Fruit fly (Drosophila melanogaster): ENCODE data around the gene Mtp.

The Mtp gene

DNA sequence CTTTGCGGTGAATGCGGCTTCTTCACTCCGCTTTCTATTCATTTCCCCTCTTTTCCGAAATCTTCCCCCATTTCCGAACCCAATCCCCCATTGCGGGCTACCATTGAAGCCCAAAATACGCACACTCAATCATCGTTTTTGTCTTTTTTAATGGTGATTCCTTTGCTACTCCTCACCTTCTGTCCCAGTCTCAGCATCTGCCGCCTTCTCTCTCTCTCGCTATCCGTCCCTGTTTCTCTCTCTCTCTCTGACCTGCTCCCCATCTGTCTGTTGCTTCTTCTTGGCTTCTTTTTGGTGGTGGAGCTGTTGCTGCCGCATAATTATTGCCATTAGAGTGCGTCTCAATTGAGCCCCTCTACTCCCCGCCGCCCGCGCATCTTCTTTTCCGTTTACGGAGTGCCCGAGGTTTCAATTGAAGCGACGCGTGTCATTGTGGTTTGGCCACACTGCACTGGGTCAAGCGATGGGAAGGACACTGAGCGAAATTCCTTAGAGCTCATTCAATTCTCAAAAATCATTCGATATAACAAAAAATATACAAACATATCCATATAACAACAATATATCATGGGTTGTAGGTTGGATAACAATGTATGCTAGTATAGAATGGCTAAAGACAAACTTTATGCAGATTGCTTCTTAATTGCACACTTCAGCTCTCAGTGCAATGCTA is 22.3 kb upstream of the Mtp start (continued):
- TF ChIP-seq spab (GFP tag; optimal IDR thresholded peaks at IDR 0.05), result peak; percentile 9
- TF ChIP-seq Sox14 (GFP tag; optimal IDR thresholded peaks at IDR 0.05), result peak; percentile 53
- no peak for TF ChIP-seq Blimp-1 (GFP tag; optimal IDR thresholded peaks at IDR 0.05)
- peak; percentile 34 for TF ChIP-seq cyc (GFP tag; optimal IDR thresholded peaks at IDR 0.05)
- TF ChIP-seq Hr38 (GFP tag; optimal IDR thresholded peaks at IDR 0.05), result no peak
- peak; percentile 50; the same call in 1 of the 2 replicates for TF ChIP-seq CG15336 (GFP tag; IDR thresholded peaks at IDR 0.05)
- TF ChIP-seq CG31627 (GFP tag; optimal IDR thresholded peaks at IDR 0.05), result peak; percentile 28
- peak; percentile 25 for TF ChIP-seq Hr39 (GFP tag; optimal IDR thresholded peaks at IDR 0.05)
- TF ChIP-seq esn (GFP tag; optimal IDR thresholded peaks at IDR 0.05), result peak; percentile 40
- TF ChIP-seq OdsH (GFP tag; optimal IDR thresholded peaks at IDR 0.05), result peak; percentile 53
- TF ChIP-seq Gug (GFP tag; IDR thresholded peaks at IDR 0.05), result no peak
- TF ChIP-seq CG10669 (GFP tag; optimal IDR thresholded peaks at IDR 0.05), result peak; percentile 45
- peak; percentile 34 for TF ChIP-seq Smox (GFP tag; optimal IDR thresholded peaks at IDR 0.05)
- TF ChIP-seq CG3032 (tag; optimal IDR thresholded peaks at IDR 0.05), result peak; percentile 41
- peak; percentile 9 for TF ChIP-seq topi (GFP tag; optimal IDR thresholded peaks at IDR 0.05)
- TF ChIP-seq dsx (GFP tag; optimal IDR thresholded peaks at IDR 0.05; ENCODE audit: poor library complexity, severe bottlenecking), result peak; percentile 25
- TF ChIP-seq pdm3 (GFP tag; optimal IDR thresholded peaks at IDR 0.05), result peak; percentile 38
- TF ChIP-seq Met (GFP tag; optimal IDR thresholded peaks at IDR 0.05), result peak; percentile 56
- no peak for TF ChIP-seq CG8119 (GFP tag; IDR thresholded peaks at IDR 0.05)
- TF ChIP-seq CG11294 (GFP tag; IDR thresholded peaks at IDR 0.05), result no peak
- peak; percentile 22 for TF ChIP-seq CG8319 (GFP tag; optimal IDR thresholded peaks at IDR 0.05)
- no peak for TF ChIP-seq CG16779 (tag; optimal IDR thresholded peaks at IDR 0.05)
- peak; percentile 41 for TF ChIP-seq CG6276 (GFP tag; optimal IDR thresholded peaks at IDR 0.05)
- peak; percentile 58 for TF ChIP-seq CG10631 (GFP tag; optimal IDR thresholded peaks at IDR 0.05)
- no peak for TF ChIP-seq Ets96B (tag; optimal IDR thresholded peaks at IDR 0.05)
- TF ChIP-seq CG9139 (GFP tag; optimal IDR thresholded peaks at IDR 0.05), result no peak
- peak; percentile 38 for TF ChIP-seq achi (GFP tag; optimal IDR thresholded peaks at IDR 0.05)
- peak; percentile 33; the same call in 1 of the 3 replicates for TF ChIP-seq CG6163 (GFP tag; IDR thresholded peaks at IDR 0.05)
- TF ChIP-seq Ets21C (GFP tag; optimal IDR thresholded peaks at IDR 0.05), result peak; percentile 12
- 0 out of 3 replicates have a peak, but pooled peaks have one; percentile 34 for TF ChIP-seq eg (GFP tag; IDR thresholded peaks at IDR 0.05)
- no peak for TF ChIP-seq CG11762 (GFP tag; optimal IDR thresholded peaks at IDR 0.05; ENCODE audit: insufficient read depth)
- peak; percentile 13 for TF ChIP-seq dac (GFP tag; optimal IDR thresholded peaks at IDR 0.05)
- TF ChIP-seq Sox15 (GFP tag; optimal IDR thresholded peaks at IDR 0.05), result no peak

DNA sequence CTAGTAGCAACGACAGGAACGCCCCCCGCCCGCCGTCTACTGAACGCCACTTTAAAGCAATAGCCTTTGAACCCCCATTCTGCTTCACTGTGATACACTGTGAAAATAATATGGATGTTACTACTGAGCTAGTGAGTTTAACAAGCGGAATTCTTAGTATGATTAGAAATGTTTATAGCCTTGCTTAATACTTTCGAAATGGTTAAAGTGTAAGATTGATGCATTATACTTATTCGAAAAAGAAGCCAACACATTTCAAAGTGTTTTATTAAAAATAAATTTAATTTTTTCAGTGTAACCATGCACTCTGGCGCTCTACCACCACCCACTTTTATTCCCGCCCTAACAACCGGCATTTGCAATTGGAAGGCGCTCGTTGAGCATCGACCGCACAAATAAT is 21.7 kb upstream of the Mtp start:
- no peak for TF ChIP-seq Hr38 (GFP tag; optimal IDR thresholded peaks at IDR 0.05)
- peak; percentile 18 for TF ChIP-seq esn (GFP tag; optimal IDR thresholded peaks at IDR 0.05)
- no peak for TF ChIP-seq Blimp-1 (GFP tag; optimal IDR thresholded peaks at IDR 0.05)
- TF ChIP-seq Lpt (GFP tag; optimal IDR thresholded peaks at IDR 0.05), result no peak
- TF ChIP-seq CG6854 (GFP tag; optimal IDR thresholded peaks at IDR 0.05), result no peak
- peak; percentile 26 for TF ChIP-seq pdm3 (GFP tag; optimal IDR thresholded peaks at IDR 0.05)
- peak; percentile 12 for TF ChIP-seq topi (GFP tag; optimal IDR thresholded peaks at IDR 0.05)
- 0 out of 2 replicates have a peak, but pooled peaks have one; percentile 25 for TF ChIP-seq CG11294 (GFP tag; IDR thresholded peaks at IDR 0.05)
- no peak for TF ChIP-seq Eip75B (GFP tag; optimal IDR thresholded peaks at IDR 0.05)
- peak; percentile 60 for TF ChIP-seq CG32006 (GFP tag; optimal IDR thresholded peaks at IDR 0.05)
- TF ChIP-seq CG6276 (GFP tag; optimal IDR thresholded peaks at IDR 0.05), result peak; percentile 32
- no peak for TF ChIP-seq CG11762 (GFP tag; optimal IDR thresholded peaks at IDR 0.05; ENCODE audit: insufficient read depth)
- no peak for TF ChIP-seq cyc (GFP tag; optimal IDR thresholded peaks at IDR 0.05)
- 0 out of 3 replicates have a peak, but pooled peaks have one; percentile 37 for TF ChIP-seq CG6163 (GFP tag; IDR thresholded peaks at IDR 0.05)
- TF ChIP-seq lz (GFP tag; optimal IDR thresholded peaks at IDR 0.05), result no peak
- TF ChIP-seq acj6 (GFP tag; optimal IDR thresholded peaks at IDR 0.05), result peak; percentile 26
- no peak for TF ChIP-seq Ets21C (GFP tag; optimal IDR thresholded peaks at IDR 0.05)
- no peak for TF ChIP-seq CG34406 (GFP tag; optimal IDR thresholded peaks at IDR 0.05)
- TF ChIP-seq Sox15 (GFP tag; optimal IDR thresholded peaks at IDR 0.05), result no peak
- TF ChIP-seq Eip78C (GFP tag), result peak; percentile 81
- TF ChIP-seq dsx (GFP tag; optimal IDR thresholded peaks at IDR 0.05; ENCODE audit: poor library complexity, severe bottlenecking), result peak; percentile 12
- TF ChIP-seq CG3032 (tag; optimal IDR thresholded peaks at IDR 0.05), result peak; percentile 26
- no peak for TF ChIP-seq eg (GFP tag; IDR thresholded peaks at IDR 0.05)
- TF ChIP-seq CG9139 (GFP tag; optimal IDR thresholded peaks at IDR 0.05), result no peak
- peak; percentile 6 for TF ChIP-seq Smox (GFP tag; optimal IDR thresholded peaks at IDR 0.05)
- peak; percentile 29 for TF ChIP-seq spab (GFP tag; optimal IDR thresholded peaks at IDR 0.05)
- peak; percentile 7 for TF ChIP-seq CG11902 (GFP tag; optimal IDR thresholded peaks at IDR 0.05)
- TF ChIP-seq CG1621 (tag; optimal IDR thresholded peaks at IDR 0.05), result no peak
- peak; percentile 28; the same call in 1 of the 2 replicates for TF ChIP-seq Gug (GFP tag; IDR thresholded peaks at IDR 0.05)
- peak; percentile 12 for TF ChIP-seq CG6808 (GFP tag; optimal IDR thresholded peaks at IDR 0.05)
- TF ChIP-seq achi (GFP tag; optimal IDR thresholded peaks at IDR 0.05), result peak; percentile 17
- peak; percentile 23 for TF ChIP-seq CG6792 (GFP tag; optimal IDR thresholded peaks at IDR 0.05)
- no peak for TF ChIP-seq CG7368 (GFP tag; optimal IDR thresholded peaks at IDR 0.05)

Measured in whole organism, prepupa.